Worm (Caenorhabditis elegans): ENCODE measurements around the gene F01D5.8.
A peak's percentile ranks its signal among the peaks of the same experiment; 100 is the strongest.

Gene F01D5.8

DNA sequence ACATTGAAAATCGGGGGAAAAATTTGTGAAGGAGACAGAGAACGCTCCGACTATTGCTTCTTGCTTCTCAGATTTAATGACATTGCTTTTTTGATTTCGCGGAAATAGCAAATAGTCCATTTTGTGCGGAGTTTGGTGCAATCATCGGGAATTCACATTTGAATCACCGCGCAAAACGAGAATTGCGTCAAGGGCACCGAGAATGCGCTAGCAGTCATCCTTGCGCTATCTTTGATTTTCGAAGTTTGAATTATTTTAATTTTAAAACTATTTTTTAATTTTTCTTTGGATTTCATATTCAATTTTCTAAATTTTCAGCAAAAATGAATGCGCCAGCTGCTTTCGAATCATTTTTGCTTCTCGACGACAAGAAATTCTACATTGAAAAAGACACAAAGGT lies 49.3 kb downstream of the F01D5.8 start, which contains the start of gene rpb-11 (continued):
- TF ChIP-seq tlp-1 (tag; optimal IDR thresholded peaks at IDR 0.05) (no peak), snu-23 (GFP tag; optimal IDR thresholded peaks at IDR 0.05) (peak; percentile 97), unc-86 (tag; optimal IDR thresholded peaks at IDR 0.05) (peak; percentile 94), unc-62 (GFP tag; optimal IDR thresholded peaks at IDR 0.05) (peak; percentile 16), hpl-2 (GFP tag; optimal IDR thresholded peaks at IDR 0.05) (peak; percentile 68), hlh-17 (GFP tag; optimal IDR thresholded peaks at IDR 0.05; ENCODE audit: borderline replicate concordance) (no peak), C34B4.2 (tag; optimal IDR thresholded peaks at IDR 0.05) (peak; percentile 69), snpc-4 (tag; optimal IDR thresholded peaks at IDR 0.05) (peak; percentile 93), aly-2 (tag; optimal IDR thresholded peaks at IDR 0.05) (peak; percentile 86), nhr-90 (tag; optimal IDR thresholded peaks at IDR 0.05; ENCODE audit: poor library complexity) (peak; percentile 98), xbp-1 (tag; optimal IDR thresholded peaks at IDR 0.05) (peak; percentile 95), fkh-8 (tag; optimal IDR thresholded peaks at IDR 0.05) (peak; percentile 93), pqm-1 (tag; optimal IDR thresholded peaks at IDR 0.05) (no peak), nhr-84 (tag; optimal IDR thresholded peaks at IDR 0.05) (no peak)

DNA sequence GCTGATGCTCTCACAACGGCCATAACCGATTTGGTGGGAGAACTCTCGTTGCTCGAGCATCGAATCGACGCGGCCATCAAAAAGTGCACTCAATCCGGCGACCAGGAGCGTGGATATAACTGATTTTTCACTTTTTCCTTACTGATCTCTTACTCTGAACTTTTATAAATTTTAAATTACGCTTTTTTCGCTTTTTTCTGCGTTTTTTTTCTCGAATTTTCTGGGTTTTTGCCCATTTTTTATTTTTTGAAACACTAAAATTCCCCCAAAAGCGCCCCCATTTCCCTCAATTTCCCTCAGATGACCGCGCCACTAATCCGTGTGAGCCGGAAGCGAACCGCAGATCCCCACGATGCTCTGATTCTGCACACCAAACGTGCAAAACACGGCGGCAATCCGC lies 49.9 kb downstream of the F01D5.8 start, which contains the start of gene W01G7.4:
TSS of gene W01G7.4 (plus strand) at position 301 of the 400 bp plus-strand sequence.
- no peak for TF ChIP-seq unc-30 (tag; optimal IDR thresholded peaks at IDR 0.05)
- no peak for TF ChIP-seq isw-1 (GFP tag; IDR thresholded peaks at IDR 0.05)
- no peak for TF ChIP-seq F16B12.6 (tag; optimal IDR thresholded peaks at IDR 0.05)
- TF ChIP-seq unc-130 (tag; optimal IDR thresholded peaks at IDR 0.05), result no peak
- TF ChIP-seq C04F5.9 (tag; optimal IDR thresholded peaks at IDR 0.05), result no peak
- no peak for TF ChIP-seq egl-27 (tag; optimal IDR thresholded peaks at IDR 0.05)
- TF ChIP-seq nhr-90 (tag; optimal IDR thresholded peaks at IDR 0.05; ENCODE audit: poor library complexity), result no peak
- TF ChIP-seq nhr-85 (tag), result no peak
- no peak for TF ChIP-seq ceh-63 (GFP tag; optimal IDR thresholded peaks at IDR 0.05)
- TF ChIP-seq efl-3 (GFP tag; optimal IDR thresholded peaks at IDR 0.05), result no peak
- no peak for TF ChIP-seq ceh-82 (tag; optimal IDR thresholded peaks at IDR 0.05)

DNA sequence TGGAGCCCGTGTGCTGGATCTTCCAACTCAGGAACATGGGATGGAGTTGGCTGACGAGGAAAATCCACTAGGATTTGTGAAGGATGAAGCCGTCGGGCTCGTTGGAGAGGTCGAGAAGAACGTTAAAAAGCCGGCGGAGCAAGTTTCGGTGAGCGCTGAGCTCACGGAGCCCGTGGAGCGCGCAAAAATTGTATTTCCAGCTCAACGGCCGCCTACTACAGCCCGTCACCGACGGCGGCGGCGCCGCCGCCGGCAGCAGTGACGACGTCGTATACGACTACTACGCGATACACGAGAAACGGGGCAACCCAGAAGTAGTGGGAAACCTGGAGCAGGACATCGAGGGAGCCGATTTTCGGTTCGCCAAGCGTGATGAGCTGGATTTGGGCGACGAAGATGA lies 50.4 kb downstream of the F01D5.8 start:
- no peak for TF ChIP-seq lin-35 (GFP tag; optimal IDR thresholded peaks at IDR 0.05)
- TF ChIP-seq zag-1 (tag; optimal IDR thresholded peaks at IDR 0.05), result no peak
- no peak for TF ChIP-seq nhr-84 (tag; optimal IDR thresholded peaks at IDR 0.05)
- no peak for TF ChIP-seq C34B4.2 (tag; optimal IDR thresholded peaks at IDR 0.05)
- TF ChIP-seq lin-14 (GFP tag; optimal IDR thresholded peaks at IDR 0.05), result no peak
- TF ChIP-seq dpl-1 (GFP tag; optimal IDR thresholded peaks at IDR 0.05), result no peak
- TF ChIP-seq nhr-20 (tag; optimal IDR thresholded peaks at IDR 0.05), result no peak
- no peak for TF ChIP-seq isw-1 (GFP tag; IDR thresholded peaks at IDR 0.05)
- no peak for TF ChIP-seq efl-1 (optimal IDR thresholded peaks at IDR 0.05)
- no peak for TF ChIP-seq efl-1 (GFP tag; optimal IDR thresholded peaks at IDR 0.05 in 1 of 2)
- no peak for TF ChIP-seq pqm-1 (tag; optimal IDR thresholded peaks at IDR 0.05)
- no peak for TF ChIP-seq snu-23 (GFP tag; optimal IDR thresholded peaks at IDR 0.05)
- TF ChIP-seq nhr-76 (tag; optimal IDR thresholded peaks at IDR 0.05), result no peak
- no peak for TF ChIP-seq tbx-2 (tag; optimal IDR thresholded peaks at IDR 0.05)
- TF ChIP-seq nhr-90 (tag; optimal IDR thresholded peaks at IDR 0.05; ENCODE audit: poor library complexity), result no peak

DNA sequence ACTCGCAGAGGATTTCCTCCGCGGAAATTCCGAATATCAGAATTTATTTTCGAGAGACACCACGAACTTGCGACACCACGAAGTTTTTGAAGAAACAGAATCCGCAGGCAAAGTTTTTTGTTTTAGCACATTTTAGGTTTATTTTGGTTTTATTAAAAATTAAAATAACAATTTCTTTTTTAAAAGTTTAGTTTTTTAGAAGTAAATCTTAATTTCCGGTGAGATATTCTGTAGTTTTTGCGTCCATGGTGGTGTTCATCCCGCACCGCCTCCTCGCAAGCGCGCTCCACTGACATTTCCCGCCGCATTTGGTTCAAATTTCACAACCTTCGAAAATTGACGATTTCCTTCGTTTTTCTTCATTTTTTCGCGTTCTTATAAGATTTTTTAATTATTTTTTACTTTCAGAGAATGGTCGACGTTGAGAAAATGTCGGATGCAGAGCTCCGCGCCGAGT lies 52.6 kb downstream of the F01D5.8 start, which contains the start of gene lem-2:
TSS of gene lem-2 (plus strand) at position 407 of the 457 bp plus-strand sequence.
- TF ChIP-seq fkh-4 (tag; optimal IDR thresholded peaks at IDR 0.05; ENCODE audit: borderline replicate concordance), result peak; percentile 71
- no peak for TF ChIP-seq hlh-17 (GFP tag; optimal IDR thresholded peaks at IDR 0.05; ENCODE audit: borderline replicate concordance)
- TF ChIP-seq egl-13 (tag; optimal IDR thresholded peaks at IDR 0.05), result peak; percentile 81
- TF ChIP-seq mep-1 (tag; optimal IDR thresholded peaks at IDR 0.05), result peak; percentile 64
- peak; percentile 87 for TF ChIP-seq isw-1 (GFP tag; IDR thresholded peaks at IDR 0.05)
- peak; percentile 46 for TF ChIP-seq ceh-63 (GFP tag; optimal IDR thresholded peaks at IDR 0.05)
- no peak for TF ChIP-seq efl-3 (GFP tag; optimal IDR thresholded peaks at IDR 0.05)
- no peak for TF ChIP-seq ama-1 (optimal IDR thresholded peaks at IDR 0.05)
- TF ChIP-seq nhr-84 (tag; optimal IDR thresholded peaks at IDR 0.05), result no peak
- no peak for TF ChIP-seq zip-4 (GFP tag; optimal IDR thresholded peaks at IDR 0.05)
- TF ChIP-seq egl-27 (tag; optimal IDR thresholded peaks at IDR 0.05), result no peak
- no peak for TF ChIP-seq nhr-12 (tag; optimal IDR thresholded peaks at IDR 0.05)
- TF ChIP-seq unc-62 (GFP tag; optimal IDR thresholded peaks at IDR 0.05), result no peak
- TF ChIP-seq mab-9 (GFP tag; IDR thresholded peaks at IDR 0.05), result peak; percentile 67; the same call in 1 of the 2 replicates
- TF ChIP-seq mdl-1 (tag; optimal IDR thresholded peaks at IDR 0.05), result peak in 1 of 2 experiments; percentile 7
- peak; percentile 76 for TF ChIP-seq xbp-1 (tag; optimal IDR thresholded peaks at IDR 0.05)
- no peak for TF ChIP-seq lin-39 (tag; optimal IDR thresholded peaks at IDR 0.05)
- TF ChIP-seq elt-3 (tag; optimal IDR thresholded peaks at IDR 0.05), result peak in 1 of 6 experiments; percentile 40
- TF ChIP-seq ces-1 (GFP tag; optimal IDR thresholded peaks at IDR 0.05), result no peak
- peak; percentile 42 for TF ChIP-seq jun-1 (tag; optimal IDR thresholded peaks at IDR 0.05)
- TF ChIP-seq pqm-1 (tag; optimal IDR thresholded peaks at IDR 0.05), result no peak
- TF ChIP-seq sup-37 (GFP tag; optimal IDR thresholded peaks at IDR 0.05), result no peak
- peak; percentile 87 for TF ChIP-seq snu-23 (GFP tag; optimal IDR thresholded peaks at IDR 0.05)
